Worm (Caenorhabditis elegans): Measurements from ENCODE around the gene K02E7.12.
"Not testable (repeated sequence)": the region's sequence is repeated elsewhere in the genome, so short reads cannot be mapped to it uniquely, and the experiment has no call there.

K02E7.12 gene

ce11 chrII:1054724-1055123, 16.3 kb upstream of the K02E7.12 start, which contains the start of gene K02E7.7:
Gene K02E7.7, plus strand, starts transcription at chrII:1055024.
- TF ChIP-seq mdl-1, dmd-4, elt-3 (tag; optimal IDR thresholded peaks at IDR 0.05): not testable (repeated sequence)

ce11 chrII:1056844-1057243, 14.1 kb upstream of the K02E7.12 start:
- no peak for TF ChIP-seq gmeb-1 (tag; optimal IDR thresholded peaks at IDR 0.05)
- TF ChIP-seq nhr-25 (tag; optimal IDR thresholded peaks at IDR 0.05) = no peak
- TF ChIP-seq blmp-1 (tag; optimal IDR thresholded peaks at IDR 0.05; ENCODE audit: insufficient read depth) = no peak
- TF ChIP-seq sma-3 (GFP tag; optimal IDR thresholded peaks at IDR 0.05) = peak; percentile 14
- TF ChIP-seq Y55F3AM.14 (GFP tag; optimal IDR thresholded peaks at IDR 0.05) = no peak
- TF ChIP-seq nhr-6 (tag; optimal IDR thresholded peaks at IDR 0.05) = no peak
- peak; percentile 34 for TF ChIP-seq sma-9 (GFP tag; optimal IDR thresholded peaks at IDR 0.05)
- no peak for TF ChIP-seq sma-9 (tag; optimal IDR thresholded peaks at IDR 0.05)
- no peak for TF ChIP-seq alr-1 (tag; optimal IDR thresholded peaks at IDR 0.05)
- no peak for TF ChIP-seq elt-3 (tag; optimal IDR thresholded peaks at IDR 0.05)
- peak; percentile 77 for TF ChIP-seq fos-1 (tag; optimal IDR thresholded peaks at IDR 0.05)
- TF ChIP-seq F13H6.1 (tag; optimal IDR thresholded peaks at IDR 0.05) = peak; percentile 11

ce11 chrII:1060702-1061101, 10.3 kb upstream of the K02E7.12 start, which contains the start of gene btb-10:
Gene btb-10, minus strand, starts transcription at chrII:1060802.
- not testable (repeated sequence) for TF ChIP-seq elt-1 (tag; optimal IDR thresholded peaks at IDR 0.05); ztf-1 (GFP tag; conservative IDR thresholded peaks at IDR 0.05); unc-39 (tag; optimal IDR thresholded peaks at IDR 0.05)

- TF ChIP-seq lin-11 (tag; optimal IDR thresholded peaks at IDR 0.05) (no peak), fos-1 (tag; optimal IDR thresholded peaks at IDR 0.05) (peak; percentile 12), C34F6.9 (tag; optimal IDR thresholded peaks at IDR 0.05) (no peak), elt-1 (tag; optimal IDR thresholded peaks at IDR 0.05) (no peak)
Observed at ce11 chrII:1063926-1064325, 7.0 kb upstream of the K02E7.12 start.

- TF ChIP-seq nhr-21 (tag; optimal IDR thresholded peaks at IDR 0.05) (no peak), unc-39 (tag; optimal IDR thresholded peaks at IDR 0.05) (no peak), ama-1 (optimal IDR thresholded peaks at IDR 0.05) (no peak), skn-1 (tag; optimal IDR thresholded peaks at IDR 0.05) (no peak), lin-13 (GFP tag; optimal IDR thresholded peaks at IDR 0.05) (no peak), snpc-4 (tag; optimal IDR thresholded peaks at IDR 0.05) (no peak), aly-2 (tag; optimal IDR thresholded peaks at IDR 0.05) (no peak), F13H6.1 (tag; optimal IDR thresholded peaks at IDR 0.05) (no peak), ztf-1 (GFP tag; conservative IDR thresholded peaks at IDR 0.05) (no peak), ztf-11 (tag; optimal IDR thresholded peaks at IDR 0.05) (no peak), egl-27 (tag; optimal IDR thresholded peaks at IDR 0.05) (no peak), mbf-1 (tag; optimal IDR thresholded peaks at IDR 0.05) (no peak), fos-1 (tag; optimal IDR thresholded peaks at IDR 0.05) (no peak), lsy-2 (tag; optimal IDR thresholded peaks at IDR 0.05) (no peak), zag-1 (tag; optimal IDR thresholded peaks at IDR 0.05) (no peak), unc-62 (GFP tag; optimal IDR thresholded peaks at IDR 0.05) (no peak)
Observed at ce11 chrII:1066907-1067306, 4.1 kb upstream of the K02E7.12 start, which contains the start of gene K02E7.10. Gene K02E7.10, minus strand, starts transcription at chrII:1067007.

- TF ChIP-seq nhr-6 (tag; optimal IDR thresholded peaks at IDR 0.05) = no peak
- TF ChIP-seq fos-1 (tag; optimal IDR thresholded peaks at IDR 0.05) = no peak
- TF ChIP-seq ceh-82 (tag; optimal IDR thresholded peaks at IDR 0.05) = no peak
- TF ChIP-seq nhr-10 (tag; optimal IDR thresholded peaks at IDR 0.05) = no peak
- no peak for TF ChIP-seq nhr-11 (tag; optimal IDR thresholded peaks at IDR 0.05)
- TF ChIP-seq gmeb-1 (tag; optimal IDR thresholded peaks at IDR 0.05) = no peak
- no peak for TF ChIP-seq nhr-77 (tag; optimal IDR thresholded peaks at IDR 0.05)
- TF ChIP-seq C34F6.9 (tag; optimal IDR thresholded peaks at IDR 0.05) = no peak
- no peak for TF ChIP-seq nhr-21 (tag; optimal IDR thresholded peaks at IDR 0.05)
- no peak for TF ChIP-seq egl-27 (tag; optimal IDR thresholded peaks at IDR 0.05)
- no peak for TF ChIP-seq mab-5 (tag; optimal IDR thresholded peaks at IDR 0.05)
- no peak for TF ChIP-seq nhr-12 (tag; optimal IDR thresholded peaks at IDR 0.05)
- no peak for TF ChIP-seq ztf-11 (tag; optimal IDR thresholded peaks at IDR 0.05)
- no peak for TF ChIP-seq ZK546.5 (tag; optimal IDR thresholded peaks at IDR 0.05)
- TF ChIP-seq F13H6.1 (tag; optimal IDR thresholded peaks at IDR 0.05) = no peak
- no peak for TF ChIP-seq sem-4 (tag; optimal IDR thresholded peaks at IDR 0.05)
- no peak for TF ChIP-seq lin-13 (GFP tag; optimal IDR thresholded peaks at IDR 0.05)
- TF ChIP-seq R02D3.7 (tag; optimal IDR thresholded peaks at IDR 0.05) = no peak
- TF ChIP-seq Y55F3AM.14 (GFP tag; optimal IDR thresholded peaks at IDR 0.05) = no peak
- TF ChIP-seq nhr-237 (tag; optimal IDR thresholded peaks at IDR 0.05) = no peak
Observed at ce11 chrII:1071432-1071831, 457 bp downstream of the K02E7.12 start.

Measured in whole organism, L2 larva.